Worm (Caenorhabditis elegans) whole organism, late embryonic: ENCODE results near the gene K02B2.6.

ENCODE experiments used
- C38D4.7 ChIP-seq: fragments of 200-800 bp; sonication (Bioruptor generic); optimal IDR thresholded peaks from 2 replicates; lab custom pipeline; 2018; ENCODE audit warnings: mild to moderate bottlenecking, missing genetic modification characterization, moderate library complexity, missing compliant biosample characterization
- F13H6.1 ChIP-seq: sonication (generic microtip); optimal IDR thresholded peaks from 2 replicates; lab custom pipeline; 2016; ENCODE audit warnings: missing genetic modification characterization, missing compliant biosample characterization
- Y22D7AL.16 ChIP-seq: sonication (generic microtip); optimal IDR thresholded peaks from 2 replicates; lab custom pipeline; 2016; ENCODE audit warnings: missing genetic modification characterization, missing compliant biosample characterization
- ahr-1 ChIP-seq: sonication (generic microtip); optimal IDR thresholded peaks from 2 replicates; lab custom pipeline; 2016; ENCODE audit warnings: missing genetic modification characterization, missing compliant biosample characterization
- ama-1 ChIP-seq: fragments of 150-350 bp; optimal IDR thresholded peaks from 2 replicates; lab custom pipeline; 2014
- ceh-2 ChIP-seq: sonication (generic microtip); optimal IDR thresholded peaks from 2 replicates; lab custom pipeline; 2016; ENCODE audit warnings: missing genotype, missing genetic modification characterization, missing compliant biosample characterization
- ceh-22 ChIP-seq: sonication (generic microtip); optimal IDR thresholded peaks from 2 replicates; lab custom pipeline; 2017; ENCODE audit warnings: missing biosample characterization, missing genetic modification characterization
- ceh-31 ChIP-seq: sonication (generic microtip); optimal IDR thresholded peaks from 2 replicates; lab custom pipeline; 2016; ENCODE audit warnings: missing genetic modification characterization, missing compliant biosample characterization
- ceh-34 ChIP-seq: sonication (generic microtip); optimal IDR thresholded peaks from 2 replicates; lab custom pipeline; 2016; ENCODE audit warnings: mild to moderate bottlenecking, missing genetic modification characterization, missing compliant biosample characterization
- ceh-45 ChIP-seq: fragments of 200-800 bp; sonication (Bioruptor generic); IDR thresholded peaks from 2 replicates; pipeline ENCODE4 v1.3.6; 2022; ENCODE audit warnings: missing genetic modification reagents, missing genetic modification characterization, missing compliant biosample characterization
- ceh-6 ChIP-seq: fragments of 200-800 bp; sonication (Bioruptor generic); optimal IDR thresholded peaks from 2 replicates; lab custom pipeline; 2018; ENCODE audit warnings: mild to moderate bottlenecking, missing genetic modification characterization, missing compliant biosample characterization
- ceh-9 ChIP-seq: sonication (generic microtip); optimal IDR thresholded peaks from 2 replicates; lab custom pipeline; 2016; ENCODE audit warnings: mild to moderate bottlenecking, missing genetic modification characterization, inconsistent platforms, missing compliant biosample characterization
- elt-2 ChIP-seq: sonication (generic microtip); optimal IDR thresholded peaks from 2 replicates; lab custom pipeline; 2016; ENCODE audit warnings: missing genetic modification reagents, missing genetic modification characterization, missing compliant biosample characterization
- fax-1 ChIP-seq: sonication (generic microtip); optimal IDR thresholded peaks from 2 replicates; lab custom pipeline; 2016; ENCODE audit warnings: missing genotype, missing genetic modification characterization, missing compliant biosample characterization
- fkh-10 ChIP-seq: fragments of 150-350 bp; optimal IDR thresholded peaks from 2 replicates; lab custom pipeline; 2014; ENCODE audit warnings: missing biosample characterization, missing genetic modification reagents, missing genetic modification characterization
- fkh-6 ChIP-seq: sonication (generic microtip); optimal IDR thresholded peaks from 2 replicates; lab custom pipeline; 2016; ENCODE audit warnings: missing genetic modification characterization, missing compliant biosample characterization
- gmeb-2 ChIP-seq: sonication (generic microtip); optimal IDR thresholded peaks from 2 replicates; lab custom pipeline; 2016; ENCODE audit warnings: missing genetic modification characterization, inconsistent platforms, missing compliant biosample characterization
- hlh-15 ChIP-seq: sonication (generic microtip); optimal IDR thresholded peaks from 2 replicates; lab custom pipeline; 2016; ENCODE audit warnings: missing genetic modification characterization, missing compliant biosample characterization
- hlh-6 ChIP-seq: sonication (generic microtip); optimal IDR thresholded peaks from 2 replicates; lab custom pipeline; 2016; ENCODE audit warnings: missing genotype, missing genetic modification characterization, missing compliant biosample characterization
- hlh-8 ChIP-seq: sonication (generic microtip); optimal IDR thresholded peaks from 2 replicates; lab custom pipeline; 2016; ENCODE audit warnings: missing genotype, missing genetic modification characterization, missing compliant biosample characterization
- lim-6 ChIP-seq: sonication (generic microtip); optimal IDR thresholded peaks from 2 replicates; lab custom pipeline; 2016; ENCODE audit warnings: missing genetic modification characterization, missing compliant biosample characterization
- lin-11 ChIP-seq: fragments of 200-800 bp; sonication (Bioruptor generic); optimal IDR thresholded peaks from 2 replicates; lab custom pipeline; 2018; ENCODE audit warnings: mild to moderate bottlenecking, missing genetic modification characterization, missing compliant biosample characterization
- mec-3 ChIP-seq: sonication (generic microtip); optimal IDR thresholded peaks from 2 replicates; lab custom pipeline; 2016; ENCODE audit warnings: borderline replicate concordance, missing genetic modification characterization, missing compliant biosample characterization
- nhr-11 ChIP-seq: fragments of 150-350 bp; optimal IDR thresholded peaks from 2 replicates; lab custom pipeline; 2014; ENCODE audit warnings: missing biosample characterization, missing genetic modification characterization
- npax-4 ChIP-seq: sonication (generic microtip); optimal IDR thresholded peaks from 2 replicates; lab custom pipeline; 2016; ENCODE audit warnings: missing genetic modification characterization, missing compliant biosample characterization
- pag-3 ChIP-seq: sonication (generic microtip); optimal IDR thresholded peaks from 2 replicates; lab custom pipeline; 2016; ENCODE audit warnings: missing compliant biosample characterization, missing genetic modification characterization, borderline replicate concordance
- pax-1 ChIP-seq: fragments of 150-350 bp; optimal IDR thresholded peaks from 2 replicates; lab custom pipeline; 2014; ENCODE audit warnings: missing biosample characterization, missing genetic modification characterization
- pha-2 ChIP-seq: sonication (generic microtip); optimal IDR thresholded peaks from 2 replicates; lab custom pipeline; 2017; ENCODE audit warnings: mild to moderate bottlenecking, missing genetic modification characterization, missing compliant biosample characterization
- pha-4 ChIP-seq: fragments of 150-350 bp; optimal IDR thresholded peaks from 2 replicates; lab custom pipeline; 2018; ENCODE audit warnings: missing biosample characterization, missing genetic modification reagents, missing genetic modification characterization
- pqm-1 ChIP-seq: sonication (generic microtip); optimal IDR thresholded peaks from 2 replicates; lab custom pipeline; 2016; ENCODE audit warnings: missing genetic modification characterization, missing compliant biosample characterization
- pros-1 ChIP-seq: fragments of 150-350 bp; optimal IDR thresholded peaks from 2 replicates; lab custom pipeline; 2014; ENCODE audit warnings: missing biosample characterization, missing genetic modification reagents, missing genetic modification characterization
- ref-2 ChIP-seq: sonication (generic microtip); optimal IDR thresholded peaks from 2 replicates; lab custom pipeline; 2016; ENCODE audit warnings: missing genetic modification characterization, missing compliant biosample characterization
- rnt-1 ChIP-seq: sonication (generic microtip); optimal IDR thresholded peaks from 2 replicates; lab custom pipeline; 2016; ENCODE audit warnings: missing genetic modification characterization, missing compliant biosample characterization
- sdc-2 ChIP-seq: sonication (generic microtip); optimal IDR thresholded peaks from 2 replicates; lab custom pipeline; 2016; ENCODE audit warnings: missing genotype, missing genetic modification characterization, missing compliant biosample characterization
- syd-9 ChIP-seq: sonication (generic microtip); optimal IDR thresholded peaks from 2 replicates; lab custom pipeline; 2016; ENCODE audit warnings: mild to moderate bottlenecking, missing genetic modification characterization, moderate library complexity, missing compliant biosample characterization
- tbx-7 ChIP-seq: sonication (generic microtip); optimal IDR thresholded peaks from 2 replicates; lab custom pipeline; 2016; ENCODE audit warnings: missing genotype, missing genetic modification characterization, missing compliant biosample characterization
- ttx-3 ChIP-seq: sonication (generic microtip); optimal IDR thresholded peaks from 2 replicates; lab custom pipeline; 2016; ENCODE audit warnings: missing genetic modification reagents, missing genetic modification characterization, missing compliant biosample characterization
- unc-3 ChIP-seq, 2 experiments: fragments of 200-800 bp in 1 of 2; sonication (Bioruptor generic) in 1 of 2; sonication (generic microtip) in 1 of 2; conservative IDR thresholded peaks in 1 of 2; optimal IDR thresholded peaks in 1 of 2; 2 replicates each; pipeline versions ENCODE4 v1.3.6 to Lab custom; 2016 to 2022; ENCODE audit warnings: missing compliant biosample characterization in 2 of 2, missing genetic modification characterization in 2 of 2, missing genetic modification reagents in 1 of 2
- unc-42 ChIP-seq: sonication (generic microtip); optimal IDR thresholded peaks from 2 replicates; lab custom pipeline; 2016; ENCODE audit warnings: missing genotype, missing genetic modification characterization, missing compliant biosample characterization
- unc-86 ChIP-seq: sonication (generic microtip); optimal IDR thresholded peaks from 2 replicates; lab custom pipeline; 2016; ENCODE audit warnings: missing genetic modification characterization, missing compliant biosample characterization
- zip-5 ChIP-seq: sonication (generic microtip); optimal IDR thresholded peaks from 2 replicates; lab custom pipeline; 2016; ENCODE audit warnings: missing genetic modification characterization, missing compliant biosample characterization
- ztf-16 ChIP-seq: sonication (generic microtip); optimal IDR thresholded peaks from 2 replicates; lab custom pipeline; 2017; ENCODE audit warnings: missing genetic modification characterization, missing compliant biosample characterization

The K02B2.6 gene

DNA sequence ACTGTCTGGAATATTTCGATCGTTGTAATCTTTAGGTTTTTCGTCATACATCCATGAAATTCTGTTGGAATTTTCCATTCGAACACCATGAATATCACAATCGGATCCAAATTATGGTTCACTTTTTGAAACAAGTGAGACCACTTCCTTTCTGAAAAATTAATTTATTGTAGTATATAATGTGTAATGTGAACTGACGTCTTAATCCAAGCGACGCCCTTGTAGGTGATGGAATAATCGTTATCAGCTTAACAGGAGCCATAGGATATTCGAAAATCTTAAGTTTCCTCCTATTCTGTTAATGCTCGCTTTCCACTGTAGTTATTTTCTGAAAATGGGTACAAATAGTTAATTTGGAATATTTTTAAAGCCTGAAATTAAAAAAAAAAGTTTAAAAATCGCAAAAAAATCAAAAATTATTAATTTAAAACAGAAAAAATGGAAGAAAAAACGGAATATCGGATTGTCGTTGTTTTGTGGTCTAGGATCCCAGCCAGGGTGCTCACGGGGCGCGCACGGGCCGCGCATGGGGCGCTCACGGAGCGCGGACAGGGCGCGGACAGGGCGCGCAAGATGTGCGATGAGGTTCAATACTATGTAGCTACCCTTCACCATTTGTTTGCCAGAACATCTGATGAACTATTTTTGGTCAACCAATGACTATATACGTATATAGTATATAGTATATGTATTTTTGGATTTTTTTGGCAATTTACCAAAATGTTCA lies at the start of gene K02B2.6:
Gene K02B2.6, minus strand, starts transcription at position 51 of the 727 bp plus-strand sequence.
- TF ChIP-seq hlh-6 (no peak), hlh-8 (no peak), ceh-2 (tag; lab: Kevin White, UChicago) (no peak), syd-9 (no peak), elt-2 (tag; lab: Kevin White, UChicago) (no peak), pax-1 (tag; lab: Kevin White, UChicago) (no peak), sdc-2 (tag; lab: Kevin White, UChicago) (no peak), fax-1 (tag; lab: Kevin White, UChicago) (no peak), pha-4 (tag; lab: Kevin White, UChicago) (no peak), pros-1 (no peak), rnt-1 (tag; lab: Kevin White, UChicago) (no peak), ztf-16 (tag; lab: Kevin White, UChicago) (no peak), ama-1 (no peak), ahr-1 (tag; lab: Kevin White, UChicago) (no peak), zip-5 (tag; lab: Kevin White, UChicago) (no peak), ceh-22 (tag; lab: Kevin White, UChicago) (no peak), ceh-45 (no peak), pqm-1 (tag; lab: Kevin White, UChicago) (no peak)

DNA sequence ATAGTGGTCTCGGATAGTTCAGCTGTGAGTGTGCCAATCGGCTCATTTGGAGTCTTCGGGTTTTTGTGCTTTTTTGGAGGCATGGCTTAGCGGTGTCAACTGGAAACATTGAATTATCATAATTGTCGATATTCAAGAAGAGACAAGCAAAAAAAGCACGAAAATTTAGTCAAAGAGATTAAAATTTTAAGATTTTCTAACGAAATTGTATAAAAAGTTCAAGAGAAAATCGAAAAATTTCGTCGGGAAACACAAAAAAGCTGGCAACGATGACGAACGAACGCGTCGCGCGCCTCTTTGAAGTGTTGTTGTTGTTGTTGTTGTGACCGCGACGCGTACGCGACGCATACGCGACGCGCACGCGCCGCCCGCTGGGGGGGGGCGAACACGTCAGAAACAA lies 49.5 kb upstream of the K02B2.6 start, which contains the start of gene C46G7.5:
Gene C46G7.5, minus strand, starts transcription at position 101 of the 400 bp plus-strand sequence.
- no peak for TF ChIP-seq tbx-7 (tag; lab: Kevin White, UChicago)
- TF ChIP-seq C38D4.7, result no peak
- no peak for TF ChIP-seq fkh-6 (tag; lab: Kevin White, UChicago)
- no peak for TF ChIP-seq ref-2 (tag; lab: Kevin White, UChicago)
- TF ChIP-seq fax-1 (tag; lab: Kevin White, UChicago), result no peak
- TF ChIP-seq ceh-31, result no peak
- no peak for TF ChIP-seq syd-9
- TF ChIP-seq ahr-1 (tag; lab: Kevin White, UChicago), result no peak
- no peak for TF ChIP-seq ceh-9 (tag; lab: Kevin White, UChicago)
- TF ChIP-seq pag-3 (tag; lab: Kevin White, UChicago), result no peak
- TF ChIP-seq ceh-6 (GFP tag; lab: Kevin White, UChicago), result no peak
- TF ChIP-seq ama-1, result no peak
- no peak for TF ChIP-seq mec-3 (tag; lab: Kevin White, UChicago)
- TF ChIP-seq pax-1 (tag; lab: Kevin White, UChicago), result no peak
- TF ChIP-seq hlh-15 (tag; lab: Kevin White, UChicago), result no peak
- no peak for TF ChIP-seq ceh-22 (tag; lab: Kevin White, UChicago)
- TF ChIP-seq F13H6.1 (tag; lab: Kevin White, UChicago), result no peak
- TF ChIP-seq elt-2 (tag; lab: Kevin White, UChicago), result no peak
- TF ChIP-seq ztf-16 (tag; lab: Kevin White, UChicago), result no peak
- TF ChIP-seq fkh-10 (GFP tag; lab: Kevin White, UChicago), result no peak

DNA sequence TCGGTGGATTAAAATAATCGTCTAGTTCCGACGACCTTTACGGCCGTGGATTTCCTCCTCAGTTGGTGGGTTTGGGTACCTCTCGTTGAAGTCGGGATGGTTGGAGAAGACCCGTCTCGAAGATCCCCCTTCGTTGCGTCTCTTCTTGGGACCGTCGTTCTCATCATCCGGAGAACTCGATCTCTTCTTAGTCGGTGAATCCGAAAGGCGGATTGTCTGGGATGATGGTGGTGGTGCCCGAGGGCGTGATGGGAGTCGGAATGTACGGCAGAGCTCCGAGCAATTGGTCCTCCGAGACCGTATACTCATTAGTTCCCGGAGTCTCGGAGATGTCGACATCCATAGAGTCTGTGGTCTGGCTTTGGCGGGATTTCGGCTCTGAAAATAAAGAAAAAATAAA lies 48.2 kb upstream of the K02B2.6 start:
- TF ChIP-seq nhr-11 (tag; lab: Kevin White, UChicago) (no peak), unc-42 (tag; lab: Kevin White, UChicago) (no peak), ceh-34 (tag; lab: Kevin White, UChicago) (no peak), lim-6 (tag; lab: Kevin White, UChicago) (no peak), npax-4 (tag; lab: Kevin White, UChicago) (no peak), unc-86 (tag; lab: Kevin White, UChicago) (no peak), ttx-3 (tag; lab: Kevin White, UChicago) (no peak), lin-11 (tag; lab: Kevin White, UChicago) (no peak), unc-3 (GFP tag; conservative IDR thresholded peaks at IDR 0.05; lab: Robert Waterston, UW) (no peak), unc-3 (tag; optimal IDR thresholded peaks at IDR 0.05; lab: Kevin White, UChicago) (no peak), C38D4.7 (no peak), gmeb-2 (tag; lab: Kevin White, UChicago) (no peak), syd-9 (no peak), F13H6.1 (tag; lab: Kevin White, UChicago) (no peak), Y22D7AL.16 (tag; lab: Kevin White, UChicago) (no peak), pha-2 (no peak), ceh-22 (tag; lab: Kevin White, UChicago) (no peak), fax-1 (tag; lab: Kevin White, UChicago) (no peak), ref-2 (tag; lab: Kevin White, UChicago) (no peak)
